Fruit fly (Drosophila melanogaster) whole organism, larva: ENCODE results near the gene CG34165.
A peak's percentile ranks its signal among the peaks of the same experiment; 100 is the strongest.

Experiments
- noc ChIP-seq: fragments of 200-800 bp; sonication (Bioruptor generic); optimal IDR thresholded peaks from 3 replicates; lab custom pipeline; 2019; ENCODE audit warnings: missing biosample characterization, mild to moderate bottlenecking, missing genetic modification characterization, moderate library complexity

Gene CG34165

dm6 chr2L:14713467-14713866, at the start of gene CG34165:
CG34165 (plus strand) TSS chr2L:14713750.
- no peak for TF ChIP-seq noc

DNA sequence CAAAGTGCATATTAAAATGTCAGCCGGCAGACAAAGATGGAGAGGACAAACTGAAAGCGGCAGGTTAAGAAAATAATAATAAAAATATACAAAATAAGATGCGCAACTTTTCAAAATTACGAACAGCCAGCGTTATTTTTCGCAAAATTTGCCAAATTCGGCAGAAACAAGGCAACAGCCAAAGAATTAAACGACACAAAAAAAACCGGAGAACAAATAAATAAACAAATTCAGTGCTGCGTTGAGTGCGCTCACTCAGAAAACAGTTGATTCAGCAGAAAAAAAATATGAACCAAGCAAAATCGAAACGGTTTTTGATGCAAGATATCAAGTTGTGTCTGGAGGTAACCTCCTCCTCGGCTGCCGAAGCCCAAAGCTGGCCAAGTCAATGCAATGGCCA, 49.2 kb upstream of the CG34165 start:
- TF ChIP-seq noc: no peak

- no peak for TF ChIP-seq noc
These were observed 48.5 kb upstream of the CG34165 start for dm6 chr2L:14664952-14665607.

DNA sequence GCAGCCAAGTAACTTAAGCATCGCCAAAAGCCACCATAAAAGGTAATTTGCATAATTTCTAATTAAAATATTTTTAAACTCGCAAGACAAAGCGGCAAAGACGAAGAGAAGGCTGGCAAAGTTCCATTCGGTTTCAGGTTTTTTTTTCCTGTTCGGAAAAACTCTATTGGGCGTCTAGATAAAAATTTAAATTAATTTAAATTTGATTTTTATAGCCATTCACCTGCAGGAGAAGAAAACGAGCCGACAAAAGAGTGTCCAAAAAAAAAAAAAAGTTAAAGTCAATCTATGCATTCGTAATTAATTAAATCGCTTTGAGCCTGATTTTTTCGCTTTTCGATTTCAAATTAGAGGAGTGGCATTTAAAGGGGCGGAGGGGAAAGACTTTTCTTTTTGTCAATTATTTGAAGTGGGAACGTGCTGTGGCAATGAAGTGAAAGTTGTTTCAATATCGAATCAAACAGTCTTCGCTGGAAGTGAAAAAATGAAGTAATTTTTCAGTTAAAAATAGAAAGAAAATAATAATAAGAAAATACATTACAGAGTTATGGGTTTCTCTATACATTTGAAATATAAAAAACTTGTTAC, 45.2 kb upstream of the CG34165 start:
- no peak for TF ChIP-seq noc

- no peak for TF ChIP-seq noc
These were observed 44.6 kb upstream of the CG34165 start for dm6 chr2L:14668907-14669306.

DNA sequence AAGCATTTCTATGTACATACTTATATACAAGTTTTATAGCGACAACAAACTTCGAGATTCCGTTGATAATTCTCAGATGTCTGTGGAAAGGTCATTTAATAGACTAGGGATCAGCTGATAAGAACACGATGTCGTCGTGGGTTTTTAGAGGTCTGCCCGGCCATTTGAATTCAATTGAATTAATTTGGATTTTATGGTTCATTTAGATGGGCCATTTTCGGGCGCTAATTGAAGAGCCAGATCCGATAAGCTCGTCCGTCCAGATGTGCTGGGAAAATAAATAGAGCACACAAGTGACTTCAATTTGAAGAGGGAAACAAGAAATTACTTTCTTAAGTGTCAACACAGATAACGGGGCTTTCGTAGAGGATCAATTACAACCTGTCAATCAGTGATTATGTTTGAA, 39.9 kb upstream of the CG34165 start:
- TF ChIP-seq noc: peak; percentile 46

DNA sequence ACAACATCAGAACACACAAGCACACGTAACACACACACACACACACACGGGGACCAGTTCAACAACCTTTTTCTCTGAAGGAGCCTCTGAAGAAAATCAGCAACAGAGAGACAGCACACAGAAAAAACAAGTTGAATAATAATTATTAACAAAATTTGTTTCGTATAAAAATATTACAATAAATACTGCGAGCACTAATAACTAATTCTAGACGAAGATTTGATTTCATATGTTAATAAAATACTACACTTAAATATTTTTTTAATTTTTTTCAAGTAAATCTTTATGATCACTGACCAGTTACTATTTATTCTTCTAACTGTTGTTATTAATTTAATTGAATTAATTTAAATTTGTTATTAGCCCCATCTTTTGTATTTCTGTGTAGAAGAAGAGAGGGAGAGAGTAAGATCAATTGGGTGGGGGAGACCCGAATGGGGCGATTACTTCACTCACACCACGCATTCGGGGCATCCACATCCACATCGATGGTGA, 38.9 kb upstream of the CG34165 start:
- no peak for TF ChIP-seq noc

DNA sequence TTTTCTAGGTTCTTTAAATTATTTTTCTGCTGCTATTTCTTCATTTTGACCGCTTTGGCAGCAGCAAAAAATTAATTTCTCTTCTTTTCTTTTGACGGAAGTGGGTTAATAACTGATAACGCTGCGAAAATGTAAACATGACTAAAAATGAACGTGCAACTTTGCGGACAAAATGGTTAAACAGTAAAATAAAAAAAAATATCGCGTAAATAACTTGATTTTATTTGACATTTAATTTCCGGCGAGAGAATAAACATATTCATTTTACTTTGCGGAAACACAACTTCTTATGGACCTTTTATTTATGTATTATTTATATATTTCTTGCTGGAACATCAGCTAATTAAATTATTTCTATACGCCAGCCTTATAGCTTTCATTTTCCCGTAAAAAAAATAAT, 36.9 kb upstream of the CG34165 start:
- TF ChIP-seq noc: no peak

dm6 chr2L:14679609-14680008, 33.9 kb upstream of the CG34165 start:
- no peak for TF ChIP-seq noc

- no peak for TF ChIP-seq noc
These were observed 33.1 kb upstream of the CG34165 start for dm6 chr2L:14680371-14680899.

DNA sequence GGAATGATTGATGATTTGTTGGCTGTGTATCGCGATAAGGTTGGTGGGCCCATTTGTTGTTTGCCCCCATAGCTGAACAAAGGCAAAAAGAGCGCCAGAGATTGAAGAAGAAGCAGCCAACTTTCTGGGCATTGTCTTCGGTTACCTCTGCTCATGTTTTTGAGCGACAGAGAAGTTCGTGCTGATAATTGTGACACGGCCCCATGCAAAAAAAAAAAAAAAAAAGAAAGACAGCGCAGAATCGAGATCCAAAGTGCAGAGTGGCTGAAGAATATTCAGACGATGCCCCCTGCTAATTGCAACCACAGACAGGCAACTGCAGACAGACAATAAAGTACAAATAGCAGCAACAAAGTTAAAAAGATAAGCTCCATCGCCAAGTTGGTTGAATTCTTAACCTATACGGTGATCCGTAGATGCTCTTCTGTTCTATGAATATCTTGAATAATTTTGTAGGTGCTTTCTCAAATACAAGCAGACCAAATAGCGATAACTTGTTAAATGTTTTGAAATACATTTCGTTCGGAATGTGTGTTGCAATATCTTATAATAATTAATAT, 31.1 kb upstream of the CG34165 start:
- no peak for TF ChIP-seq noc

DNA sequence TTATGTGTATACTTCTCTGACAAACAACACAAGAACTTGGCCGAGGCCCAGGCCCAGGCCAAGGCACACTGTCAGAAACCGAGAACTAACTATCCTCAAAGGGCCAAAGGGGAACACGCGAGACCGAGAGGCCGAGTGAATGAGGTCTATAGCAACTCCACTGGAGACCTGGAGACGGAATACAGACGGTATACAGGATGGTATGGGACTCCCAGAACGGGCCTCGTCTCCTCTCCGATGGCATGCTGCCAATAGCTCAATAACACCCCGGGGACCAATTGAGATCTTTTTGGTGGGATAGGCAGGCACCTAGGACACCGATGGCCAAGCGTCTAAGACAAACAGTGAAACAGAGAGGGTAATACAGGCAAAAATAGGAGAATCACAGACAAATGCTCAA, 30.0 kb upstream of the CG34165 start:
- TF ChIP-seq noc: no peak

- TF ChIP-seq noc: no peak
These were observed 28.6 kb upstream of the CG34165 start for dm6 chr2L:14684966-14685365.

- TF ChIP-seq noc: peak; percentile 83
These were observed 27.8 kb upstream of the CG34165 start for dm6 chr2L:14685637-14686232.

DNA sequence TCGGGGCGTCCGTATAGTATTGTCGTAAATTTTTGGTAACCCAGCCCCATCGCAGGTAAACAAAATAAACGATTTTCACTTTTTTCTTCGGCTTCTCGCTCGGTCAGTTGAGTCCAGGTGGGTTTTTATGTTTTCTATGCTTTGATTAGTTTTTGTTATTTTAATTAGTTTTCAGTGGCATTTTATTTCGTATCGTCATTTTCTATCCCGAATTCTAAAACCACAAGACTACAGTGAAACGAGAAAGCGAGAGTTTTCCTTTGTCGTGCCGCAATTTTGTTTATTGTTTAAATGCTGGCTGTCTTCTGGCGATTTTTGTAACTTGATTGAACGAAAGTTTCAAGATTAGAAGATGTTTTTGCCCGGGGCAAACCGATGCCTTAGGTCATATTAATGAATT, 26.2 kb upstream of the CG34165 start:
- no peak for TF ChIP-seq noc

dm6 chr2L:14688274-14688840, 25.2 kb upstream of the CG34165 start:
- TF ChIP-seq noc: no peak
